Fruit fly (Drosophila melanogaster) whole organism, prepupa: ENCODE measurements around the gene Grp170.
A peak's percentile ranks its signal among the peaks of the same experiment; 100 is the strongest.

ENCODE experiments used
- Blimp-1 ChIP-seq: fragments of 200-800 bp; sonication (Bioruptor generic); optimal IDR thresholded peaks from 3 replicates; lab custom pipeline; 2017; ENCODE audit warnings: missing biosample characterization, missing genetic modification characterization, mild to moderate bottlenecking, moderate library complexity, missing genetic modification reagents
- CG16779 ChIP-seq: fragments of 200-800 bp; sonication (Bioruptor generic); optimal IDR thresholded peaks from 3 replicates; lab custom pipeline; 2017; ENCODE audit warnings: missing biosample characterization, mild to moderate bottlenecking, missing genetic modification characterization
- CG32006 ChIP-seq: fragments of 200-800 bp; sonication (Bioruptor generic); optimal IDR thresholded peaks from 3 replicates; lab custom pipeline; 2017; ENCODE audit warnings: missing biosample characterization, mild to moderate bottlenecking, missing genetic modification characterization
- CG34406 ChIP-seq: fragments of 200-800 bp; sonication (Bioruptor generic); optimal IDR thresholded peaks from 3 replicates; lab custom pipeline; 2016; ENCODE audit warnings: missing biosample characterization, missing genetic modification characterization
- CG3919 ChIP-seq: fragments of 200-800 bp; sonication (Bioruptor generic); optimal IDR thresholded peaks from 3 replicates; lab custom pipeline; 2016; ENCODE audit warnings: missing biosample characterization, missing genetic modification characterization
- CG6163 ChIP-seq: fragments of 200-800 bp; sonication (Bioruptor generic); IDR thresholded peaks from 3 replicates; pipeline ENCODE4 v1.3.6; 2022; ENCODE audit warnings: missing biosample characterization, missing genetic modification characterization
- CG6276 ChIP-seq: fragments of 200-800 bp; sonication (Bioruptor generic); optimal IDR thresholded peaks from 2 replicates; lab custom pipeline; 2017; ENCODE audit warnings: missing biosample characterization, mild to moderate bottlenecking, missing genetic modification characterization
- CG6792 ChIP-seq: fragments of 200-800 bp; sonication (Bioruptor generic); optimal IDR thresholded peaks from 3 replicates; lab custom pipeline; 2016; ENCODE audit warnings: missing biosample characterization, missing genetic modification characterization
- CG6854 ChIP-seq: fragments of 200-800 bp; sonication (Bioruptor generic); optimal IDR thresholded peaks from 2 replicates; lab custom pipeline; 2017; ENCODE audit warnings: missing biosample characterization, mild to moderate bottlenecking, missing genetic modification characterization
- CG7368 ChIP-seq: fragments of 200-800 bp; sonication (Bioruptor generic); optimal IDR thresholded peaks from 3 replicates; lab custom pipeline; 2016; ENCODE audit warnings: missing biosample characterization, missing genetic modification characterization
- CG8119 ChIP-seq: fragments of 200-800 bp; sonication (Bioruptor generic); IDR thresholded peaks from 3 replicates; pipeline ENCODE4 v1.3.6; 2022; ENCODE audit warnings: missing biosample characterization, missing genetic modification characterization
- CG8632 ChIP-seq: fragments of 200-800 bp; sonication (Bioruptor generic); optimal IDR thresholded peaks from 3 replicates; lab custom pipeline; 2016; ENCODE audit warnings: missing biosample characterization, missing genetic modification characterization
- CG9139 ChIP-seq: fragments of 200-800 bp; sonication (Bioruptor generic); optimal IDR thresholded peaks from 3 replicates; lab custom pipeline; 2017; ENCODE audit warnings: missing biosample characterization, mild to moderate bottlenecking, missing genetic modification characterization
- Eip75B ChIP-seq: fragments of 200-800 bp; sonication (Bioruptor generic); optimal IDR thresholded peaks from 3 replicates; lab custom pipeline; 2016; ENCODE audit warnings: missing biosample characterization, missing genetic modification characterization
- Eip78C ChIP-seq: fragments of 200-800 bp; sonication (Bioruptor generic); peaks from one replicate; lab custom pipeline; 2016; ENCODE audit warnings: missing biosample characterization, missing genetic modification characterization
- Eip93F ChIP-seq: fragments of 200-800 bp; sonication (Bioruptor generic); optimal IDR thresholded peaks from 2 replicates; lab custom pipeline; 2016; ENCODE audit warnings: missing biosample characterization, mild to moderate bottlenecking, missing genetic modification characterization
- Gug ChIP-seq: fragments of 200-800 bp; sonication (Bioruptor generic); IDR thresholded peaks from 2 replicates; pipeline ENCODE4 v1.3.6; 2022; ENCODE audit warnings: missing biosample characterization, missing genetic modification characterization
- Hr38 ChIP-seq: sonication (Bioruptor generic); optimal IDR thresholded peaks from 2 replicates; lab custom pipeline; 2016; ENCODE audit warnings: missing biosample characterization, missing genetic modification characterization
- Hr4 ChIP-seq: fragments of 200-800 bp; sonication (Bioruptor generic); optimal IDR thresholded peaks from 3 replicates; lab custom pipeline; 2016; ENCODE audit warnings: missing biosample characterization, missing genetic modification characterization
- Lpt ChIP-seq: fragments of 200-800 bp; sonication (Bioruptor generic); optimal IDR thresholded peaks from 3 replicates; lab custom pipeline; 2016; ENCODE audit warnings: missing biosample characterization, missing genetic modification characterization
- Met ChIP-seq: fragments of 200-800 bp; sonication (Bioruptor generic); optimal IDR thresholded peaks from 3 replicates; lab custom pipeline; 2016; ENCODE audit warnings: missing biosample characterization, missing genetic modification characterization
- Sox14 ChIP-seq: fragments of 200-800 bp; sonication (Bioruptor generic); optimal IDR thresholded peaks from 3 replicates; lab custom pipeline; 2016; ENCODE audit warnings: missing biosample characterization, missing genetic modification characterization
- Sox15 ChIP-seq: fragments of 200-800 bp; sonication (Bioruptor generic); optimal IDR thresholded peaks from 3 replicates; lab custom pipeline; 2016; ENCODE audit warnings: missing biosample characterization, missing genetic modification characterization
- achi ChIP-seq: fragments of 200-800 bp; sonication (Bioruptor generic); optimal IDR thresholded peaks from 3 replicates; lab custom pipeline; 2016; ENCODE audit warnings: missing biosample characterization, missing genetic modification characterization
- cyc ChIP-seq: fragments of 200-800 bp; sonication (Bioruptor generic); optimal IDR thresholded peaks from 3 replicates; lab custom pipeline; 2016; ENCODE audit warnings: missing biosample characterization, missing genetic modification characterization
- dac ChIP-seq: fragments of 200-800 bp; sonication (Bioruptor generic); optimal IDR thresholded peaks from 2 replicates; lab custom pipeline; 2017; ENCODE audit warnings: missing biosample characterization, mild to moderate bottlenecking, missing genetic modification characterization
- eg ChIP-seq: fragments of 200-800 bp; sonication (Bioruptor generic); IDR thresholded peaks from 3 replicates; pipeline ENCODE4 v1.3.6; 2022; ENCODE audit warnings: missing biosample characterization, missing genetic modification characterization
- esn ChIP-seq: fragments of 200-800 bp; sonication (Bioruptor generic); optimal IDR thresholded peaks from 2 replicates; lab custom pipeline; 2016; ENCODE audit warnings: missing biosample characterization, mild to moderate bottlenecking, missing genetic modification characterization, moderate library complexity
- fkh ChIP-seq: fragments of 200-800 bp; sonication (Bioruptor generic); optimal IDR thresholded peaks from 3 replicates; lab custom pipeline; 2017; ENCODE audit warnings: missing biosample characterization, mild to moderate bottlenecking, missing genetic modification characterization, moderate library complexity
- pdm3 ChIP-seq: fragments of 200-800 bp; sonication (Bioruptor generic); optimal IDR thresholded peaks from 3 replicates; lab custom pipeline; 2016; ENCODE audit warnings: missing biosample characterization, missing genetic modification characterization
- salr ChIP-seq, 2 experiments: fragments of 200-800 bp; sonication (Bioruptor generic); optimal IDR thresholded peaks; 3 replicates each; lab custom pipeline; 2016 to 2018; ENCODE audit warnings: missing biosample characterization in 2 of 2, missing genetic modification characterization in 2 of 2, mild to moderate bottlenecking in 1 of 2
- ss ChIP-seq, 2 experiments: fragments of 200-800 bp; sonication (Bioruptor generic); optimal IDR thresholded peaks; 2 replicates in 1 of 2; 3 replicates in 1 of 2; lab custom pipeline; 2017 to 2018; ENCODE audit warnings: mild to moderate bottlenecking in 2 of 2, missing biosample characterization in 2 of 2, missing genetic modification characterization in 2 of 2, moderate library complexity in 1 of 2
- svp ChIP-seq: fragments of 200-800 bp; sonication (Bioruptor generic); peaks from one replicate; lab custom pipeline; 2016; ENCODE audit warnings: missing biosample characterization, missing genetic modification characterization
- topi ChIP-seq: fragments of 200-800 bp; sonication (Bioruptor generic); optimal IDR thresholded peaks from 3 replicates; lab custom pipeline; 2016; ENCODE audit warnings: missing biosample characterization, missing genetic modification characterization
- vri ChIP-seq: fragments of 200-800 bp; sonication (Bioruptor generic); optimal IDR thresholded peaks from 3 replicates; lab custom pipeline; 2016; ENCODE audit warnings: missing biosample characterization, mild to moderate bottlenecking, missing genetic modification characterization

Grp170 gene

DNA sequence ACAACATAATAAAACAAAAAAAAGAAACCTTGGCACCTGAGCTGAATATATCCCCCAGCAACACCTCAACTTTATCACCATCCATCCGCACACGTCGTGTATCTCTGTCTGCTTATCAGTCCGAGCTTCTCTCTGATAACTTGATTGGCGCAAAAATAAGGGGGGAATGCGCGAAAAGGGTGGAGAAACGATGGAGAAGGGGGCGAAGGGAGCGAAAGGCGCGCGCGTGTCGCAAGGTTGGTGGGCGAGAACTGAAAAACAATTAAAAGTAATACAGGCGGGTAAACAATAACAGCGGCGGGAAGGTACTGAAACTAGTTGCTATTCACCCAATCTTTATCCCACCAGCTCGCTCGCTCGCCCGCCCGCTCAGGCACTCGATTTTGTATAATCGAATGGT, 11.4 kb upstream of the Grp170 start:
- TF ChIP-seq Eip93F (GFP tag; lab: Kevin White, UChicago) (no peak), fkh (GFP tag; lab: Kevin White, UChicago) (peak; percentile 38), achi (no peak), Hr38 (GFP tag; lab: Kevin White, UChicago) (no peak), Eip78C (GFP tag; lab: Kevin White, UChicago) (peak; percentile 52), Sox15 (GFP tag; lab: Kevin White, UChicago) (no peak), eg (GFP tag; lab: Robert Waterston, UW) (no peak), vri (peak; percentile 19)

- TF ChIP-seq Hr4 (GFP tag; lab: Kevin White, UChicago) (no peak), CG6276 (GFP tag; lab: Kevin White, UChicago) (peak; percentile 0), Lpt (GFP tag; lab: Kevin White, UChicago) (peak; percentile 29), topi (GFP tag; lab: Kevin White, UChicago) (no peak), CG6854 (GFP tag; lab: Kevin White, UChicago) (peak; percentile 15), CG8119 (GFP tag; lab: Robert Waterston, UW) (peak; percentile 54; the same call in 1 of the 3 replicates), achi (peak; percentile 14), Sox14 (GFP tag; lab: Kevin White, UChicago) (no peak), CG3919 (peak; percentile 1), fkh (GFP tag; lab: Kevin White, UChicago) (no peak), CG34406 (GFP tag; lab: Kevin White, UChicago) (peak; percentile 15), salr (GFP tag; optimal IDR thresholded peaks at IDR 0.05; lab: Kevin White, UChicago) (no peak), CG16779 (tag; lab: Kevin White, UChicago) (no peak), svp (no peak), dac (no peak), eg (GFP tag; lab: Robert Waterston, UW) (0 out of 3 replicates have a peak, but pooled peaks have one; percentile 26), ss (GFP tag; optimal IDR thresholded peaks at IDR 0.05; lab: Kevin White, UChicago) (peak; percentile 17 to 32), CG6163 (GFP tag; lab: Robert Waterston, UW) (0 out of 3 replicates have a peak, but pooled peaks have one; percentile 50), Eip78C (GFP tag; lab: Kevin White, UChicago) (peak; percentile 10), Met (GFP tag; lab: Kevin White, UChicago) (no peak), Eip75B (GFP tag; lab: Kevin White, UChicago) (no peak), CG9139 (GFP tag; lab: Kevin White, UChicago) (no peak), CG6792 (GFP tag; lab: Kevin White, UChicago) (peak; percentile 17), Blimp-1 (GFP tag; lab: Kevin White, UChicago) (peak; percentile 95), CG8632 (GFP tag; lab: Kevin White, UChicago) (no peak), pdm3 (no peak), esn (GFP tag; lab: Kevin White, UChicago) (no peak)
Measured at dm6 chrX:2283470-2283869, 8.6 kb upstream of the Grp170 start.

DNA sequence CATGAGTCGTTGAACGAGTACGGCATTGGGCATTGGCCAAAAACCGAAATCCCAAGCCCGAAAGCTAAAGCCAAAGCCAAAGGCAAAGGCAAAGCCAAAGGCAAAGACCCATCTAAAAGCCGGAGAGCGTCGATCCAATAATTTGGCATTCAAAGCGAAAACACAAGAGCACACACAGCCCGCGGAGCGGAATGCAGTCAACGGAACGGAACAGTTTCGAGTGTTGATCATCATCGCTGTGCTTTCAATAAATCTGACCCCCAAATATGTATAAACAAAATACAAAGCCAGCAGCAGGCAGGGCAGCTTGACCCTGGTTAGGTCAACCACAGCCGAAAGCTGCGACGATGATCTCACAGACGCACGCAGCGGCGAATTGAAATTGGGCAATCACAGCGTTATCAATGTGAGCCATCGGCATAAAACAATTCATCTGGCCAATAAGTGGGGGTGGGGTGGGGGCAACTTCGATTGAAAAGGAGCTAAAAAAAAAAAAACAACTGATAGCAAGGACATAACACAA, 4.0 kb upstream of the Grp170 start:
- TF ChIP-seq svp (peak; percentile 80), salr (GFP tag; optimal IDR thresholded peaks at IDR 0.05; lab: Kevin White, UChicago) (no peak)

- TF ChIP-seq CG6792 (GFP tag; lab: Kevin White, UChicago) (no peak), CG34406 (GFP tag; lab: Kevin White, UChicago) (no peak), fkh (GFP tag; lab: Kevin White, UChicago) (no peak), cyc (no peak), achi (no peak), Lpt (GFP tag; lab: Kevin White, UChicago) (no peak), Gug (GFP tag; lab: Robert Waterston, UW) (no peak), Eip78C (GFP tag; lab: Kevin White, UChicago) (no peak), ss (GFP tag; optimal IDR thresholded peaks at IDR 0.05; lab: Kevin White, UChicago) (no peak), CG32006 (GFP tag; lab: Kevin White, UChicago) (no peak), CG7368 (GFP tag; lab: Kevin White, UChicago) (no peak)
Measured at dm6 chrX:2275249-2275872, 493 bp upstream of the Grp170 start, which contains the start of gene Vml. Gene Vml, plus strand, starts transcription at chrX:2275822.
